Fruit fly (Drosophila melanogaster) whole organism, embryonic: ENCODE results near the gene pbl.

Source experiments
- B-H1 ChIP-seq: fragments of 200-800 bp; sonication (Bioruptor generic); IDR thresholded peaks from 3 replicates; pipeline ENCODE4 v1.3.6; 2022; ENCODE audit warnings: missing biosample characterization, missing genetic modification characterization
- B-H2 ChIP-seq: fragments of 200-800 bp; sonication (Bioruptor generic); optimal IDR thresholded peaks from 2 replicates; lab custom pipeline; 2018; ENCODE audit warnings: missing biosample characterization, mild to moderate bottlenecking, missing genetic modification characterization
- BtbVII ChIP-seq: fragments of 200-800 bp; sonication (Bioruptor generic); optimal IDR thresholded peaks from 3 replicates; lab custom pipeline; 2017; ENCODE audit warnings: missing biosample characterization, mild to moderate bottlenecking, missing genetic modification characterization
- CG13296 ChIP-seq: fragments of 200-800 bp; sonication (Bioruptor generic); optimal IDR thresholded peaks from 3 replicates; lab custom pipeline; 2018; ENCODE audit warnings: missing biosample characterization, mild to moderate bottlenecking, missing genetic modification characterization
- CG14860 ChIP-seq: fragments of 200-800 bp; sonication (Bioruptor generic); IDR thresholded peaks from 3 replicates; pipeline ENCODE4 v1.3.6; 2022; ENCODE audit warnings: missing biosample characterization, missing genetic modification characterization; ENCODE audit not compliant: partially characterized antibody
- CG1602 ChIP-seq: fragments of 200-800 bp; sonication (Bioruptor generic); optimal IDR thresholded peaks from 3 replicates; lab custom pipeline; 2016; ENCODE audit warnings: missing biosample characterization, missing genetic modification characterization
- CG2120 ChIP-seq: fragments of 200-800 bp; sonication (Bioruptor generic); optimal IDR thresholded peaks from 3 replicates; lab custom pipeline; 2016; ENCODE audit warnings: missing biosample characterization, missing genetic modification characterization
- CG2678 ChIP-seq: fragments of 200-800 bp; sonication (Bioruptor generic); optimal IDR thresholded peaks from 3 replicates; lab custom pipeline; 2019; ENCODE audit warnings: missing biosample characterization, mild to moderate bottlenecking, missing genetic modification characterization, moderate library complexity
- CG31365 ChIP-seq: fragments of 200-800 bp; sonication (Bioruptor generic); optimal IDR thresholded peaks from 2 replicates; lab custom pipeline; 2018; ENCODE audit warnings: missing biosample characterization, mild to moderate bottlenecking, missing genetic modification characterization
- CG32532 ChIP-seq: fragments of 200-800 bp; sonication (Bioruptor generic); IDR thresholded peaks from 2 replicates; pipeline ENCODE4 v1.3.6; 2022; ENCODE audit warnings: missing biosample characterization, missing genetic modification characterization
- CG4282 ChIP-seq: fragments of 200-800 bp; sonication (Bioruptor generic); optimal IDR thresholded peaks from 2 replicates; lab custom pipeline; 2016; ENCODE audit warnings: missing biosample characterization, missing genetic modification characterization
- CG7987 ChIP-seq: fragments of 200-800 bp; sonication (Bioruptor generic); optimal IDR thresholded peaks from 2 replicates; lab custom pipeline; 2018; ENCODE audit warnings: missing biosample characterization, mild to moderate bottlenecking, missing genetic modification characterization, moderate library complexity
- CG8281 ChIP-seq: fragments of 200-800 bp; sonication (Bioruptor generic); optimal IDR thresholded peaks from 2 replicates; lab custom pipeline; 2018; ENCODE audit warnings: missing biosample characterization, mild to moderate bottlenecking, missing genetic modification characterization, moderate library complexity
- CG8290 ChIP-seq, 3 experiments: fragments of 200-800 bp; sonication (Bioruptor generic); optimal IDR thresholded peaks; 2 replicates each; lab custom pipeline; 2016 to 2019; ENCODE audit warnings: missing biosample characterization in 3 of 3, missing genetic modification characterization in 3 of 3, mild to moderate bottlenecking in 2 of 3, moderate library complexity in 1 of 3
- CG9727 ChIP-seq: fragments of 200-800 bp; sonication (Bioruptor generic); optimal IDR thresholded peaks from 3 replicates; lab custom pipeline; 2017; ENCODE audit warnings: missing biosample characterization, mild to moderate bottlenecking, missing genetic modification characterization
- Dad ChIP-seq: fragments of 200-800 bp; sonication (Bioruptor generic); optimal IDR thresholded peaks from 3 replicates; lab custom pipeline; 2016; ENCODE audit warnings: missing biosample characterization, missing genetic modification characterization
- Dfd ChIP-seq, 2 experiments: fragments of >200 bp; optimal IDR thresholded peaks; 2 replicates each; lab custom pipeline; 2017; ENCODE audit warnings: missing biosample characterization in 2 of 2, missing genetic modification characterization in 2 of 2
- Dip3 ChIP-seq: fragments of 200-800 bp; sonication (Bioruptor generic); optimal IDR thresholded peaks from 3 replicates; lab custom pipeline; 2016; ENCODE audit warnings: missing biosample characterization, missing genetic modification characterization
- Ets97D ChIP-seq: fragments of 200-800 bp; sonication (Bioruptor generic); optimal IDR thresholded peaks from 3 replicates; lab custom pipeline; 2016; ENCODE audit warnings: missing biosample characterization, missing genetic modification characterization
- Fer1 ChIP-seq: fragments of 200-800 bp; sonication (Bioruptor generic); optimal IDR thresholded peaks from 2 replicates; lab custom pipeline; 2017; ENCODE audit warnings: missing biosample characterization, mild to moderate bottlenecking, missing genetic modification characterization
- GATAe ChIP-seq: fragments of 200-800 bp; sonication (Bioruptor generic); conservative IDR thresholded peaks from 2 replicates; pipeline ENCODE4 v1.3.6; 2022; ENCODE audit warnings: missing biosample characterization, missing genetic modification characterization
- HLH54F ChIP-seq: fragments of 200-800 bp; sonication (Bioruptor generic); optimal IDR thresholded peaks from 3 replicates; lab custom pipeline; 2016; ENCODE audit warnings: missing biosample characterization, missing genetic modification characterization
- Hmx ChIP-seq: fragments of 200-800 bp; sonication (Bioruptor generic); optimal IDR thresholded peaks from 2 replicates; lab custom pipeline; 2016; ENCODE audit warnings: missing biosample characterization, missing genetic modification characterization
- Kr ChIP-seq: fragments of 200-800 bp; sonication (Bioruptor generic); optimal IDR thresholded peaks from 2 replicates; lab custom pipeline; 2017; ENCODE audit warnings: missing biosample characterization, mild to moderate bottlenecking, missing genetic modification characterization
- MESR4 ChIP-seq: fragments of 200-800 bp; sonication (Bioruptor generic); optimal IDR thresholded peaks from 2 replicates; lab custom pipeline; 2018; ENCODE audit warnings: missing biosample characterization, mild to moderate bottlenecking, missing genetic modification characterization, moderate library complexity
- Neu2 ChIP-seq: fragments of 200-800 bp; sonication (Bioruptor generic); optimal IDR thresholded peaks from 3 replicates; lab custom pipeline; 2016; ENCODE audit warnings: missing biosample characterization, missing genetic modification characterization, borderline replicate concordance
- Oli ChIP-seq: fragments of 200-800 bp; sonication (Bioruptor generic); optimal IDR thresholded peaks from 2 replicates; lab custom pipeline; 2018; ENCODE audit warnings: missing biosample characterization, mild to moderate bottlenecking, missing genetic modification characterization, moderate library complexity
- Vsx1 ChIP-seq: fragments of 200-800 bp; sonication (Bioruptor generic); optimal IDR thresholded peaks from 2 replicates; lab custom pipeline; 2017; ENCODE audit warnings: missing biosample characterization, mild to moderate bottlenecking, missing genetic modification characterization, missing genetic modification reagents
- abd-A ChIP-seq: fragments of 200-800 bp; sonication (Bioruptor generic); optimal IDR thresholded peaks from 3 replicates; lab custom pipeline; 2019; ENCODE audit warnings: missing biosample characterization, mild to moderate bottlenecking, missing genetic modification characterization, moderate library complexity
- ap ChIP-seq: fragments of 200-800 bp; sonication (Bioruptor generic); IDR thresholded peaks from 2 replicates; pipeline ENCODE4 v1.3.6; 2022; ENCODE audit warnings: missing biosample characterization, missing genetic modification characterization
- ase ChIP-seq: fragments of 200-800 bp; sonication (Bioruptor generic); IDR thresholded peaks from 3 replicates; pipeline ENCODE4 v1.3.6; 2022; ENCODE audit warnings: missing biosample characterization, missing genetic modification characterization
- bsh ChIP-seq, 2 experiments: fragments of 200-800 bp; sonication (Bioruptor generic); optimal IDR thresholded peaks; 2 replicates each; lab custom pipeline; 2017 to 2018; ENCODE audit warnings: mild to moderate bottlenecking in 2 of 2, missing biosample characterization in 2 of 2, missing genetic modification characterization in 2 of 2, moderate library complexity in 1 of 2
- crc ChIP-seq: fragments of 200-800 bp; sonication (Bioruptor generic); optimal IDR thresholded peaks from 2 replicates; lab custom pipeline; 2016; ENCODE audit warnings: missing biosample characterization, missing genetic modification characterization
- cwo ChIP-seq: fragments of 200-800 bp; sonication (Bioruptor generic); optimal IDR thresholded peaks from 3 replicates; lab custom pipeline; 2017; ENCODE audit warnings: missing biosample characterization, missing genetic modification characterization, mild to moderate bottlenecking, moderate library complexity, missing genetic modification reagents
- en ChIP-seq: fragments of 200-800 bp; sonication (Bioruptor generic); optimal IDR thresholded peaks from 2 replicates; lab custom pipeline; 2016; ENCODE audit warnings: missing biosample characterization, missing genetic modification characterization
- exex ChIP-seq: fragments of 200-800 bp; sonication (Bioruptor generic); optimal IDR thresholded peaks from 4 replicates; lab custom pipeline; 2018; ENCODE audit warnings: missing biosample characterization, mild to moderate bottlenecking, missing genetic modification characterization, moderate library complexity
- kni ChIP-seq: fragments of 200-800 bp; sonication (Bioruptor generic); optimal IDR thresholded peaks from 3 replicates; lab custom pipeline; 2017; ENCODE audit warnings: mild to moderate bottlenecking, missing biosample characterization, missing genetic modification reagents, missing genetic modification characterization
- lab ChIP-seq: fragments of 200-800 bp; sonication (Bioruptor generic); optimal IDR thresholded peaks from 3 replicates; lab custom pipeline; 2017; ENCODE audit warnings: missing biosample characterization, missing genetic modification characterization, mild to moderate bottlenecking, moderate library complexity, missing genetic modification reagents
- mirr ChIP-seq: fragments of 200-800 bp; sonication (Bioruptor generic); optimal IDR thresholded peaks from 3 replicates; lab custom pipeline; 2018; ENCODE audit warnings: missing biosample characterization, mild to moderate bottlenecking, missing genetic modification characterization
- nmo ChIP-seq: fragments of 200-800 bp; sonication (Bioruptor generic); optimal IDR thresholded peaks from 2 replicates; lab custom pipeline; 2018; ENCODE audit warnings: missing biosample characterization, mild to moderate bottlenecking, missing genetic modification characterization, moderate library complexity
- nom ChIP-seq: fragments of 200-800 bp; sonication (Bioruptor generic); optimal IDR thresholded peaks from 2 replicates; lab custom pipeline; 2017; ENCODE audit warnings: missing biosample characterization, missing genetic modification characterization, mild to moderate bottlenecking, moderate library complexity, missing genetic modification reagents
- prd ChIP-seq, 3 experiments: fragments of >200 bp in 2 of 3; fragments of 200-800 bp in 1 of 3; sonication (Bioruptor generic) in 1 of 3; optimal IDR thresholded peaks in 2 of 3; IDR thresholded peaks in 1 of 3; 2 replicates in 2 of 3; 3 replicates in 1 of 3; pipeline versions ENCODE4 v1.3.6 to Lab custom; 2017 to 2022; ENCODE audit warnings: missing biosample characterization in 1 of 3, missing genetic modification characterization in 1 of 3
- sc ChIP-seq, 3 experiments: fragments of >200 bp in 2 of 3; fragments of 200-800 bp in 1 of 3; sonication (Bioruptor generic) in 1 of 3; optimal IDR thresholded peaks; 2 replicates in 2 of 3; 3 replicates in 1 of 3; lab custom pipeline; 2017; ENCODE audit warnings: mild to moderate bottlenecking in 1 of 3, missing biosample characterization in 1 of 3, missing genetic modification characterization in 1 of 3, missing genetic modification reagents in 1 of 3
- sd ChIP-seq: fragments of 200-800 bp; sonication (Bioruptor generic); optimal IDR thresholded peaks from 3 replicates; lab custom pipeline; 2018; ENCODE audit warnings: missing biosample characterization, mild to moderate bottlenecking, missing genetic modification characterization, moderate library complexity
- sens ChIP-seq: fragments of 200-800 bp; sonication (Bioruptor generic); peaks from one replicate; lab custom pipeline; 2016; ENCODE audit warnings: missing biosample characterization, missing genetic modification characterization
- trh ChIP-seq: fragments of 200-800 bp; sonication (Bioruptor generic); optimal IDR thresholded peaks from 2 replicates; lab custom pipeline; 2016; ENCODE audit warnings: missing biosample characterization, missing genetic modification characterization
- z ChIP-seq: fragments of 200-800 bp; sonication (Bioruptor generic); IDR thresholded peaks from 3 replicates; pipeline ENCODE4 v1.3.6; 2022; ENCODE audit warnings: missing biosample characterization, missing genetic modification characterization

The pbl gene

dm6 chr3L:7866558-7866957 lies 45.2 kb downstream of the pbl start (continued):
- TF ChIP-seq Oli (tag; lab: Kevin White, UChicago) (peak; percentile 29), sc (optimal IDR thresholded peaks at IDR 0.05; lab: Kevin White, UChicago) (no peak), sc (GFP tag; optimal IDR thresholded peaks at IDR 0.05; lab: Kevin White, UChicago) (no peak), crc (GFP tag; lab: Kevin White, UChicago) (no peak), Vsx1 (GFP tag; lab: Kevin White, UChicago) (no peak), nom (no peak), Dad (GFP tag; lab: Kevin White, UChicago) (no peak), HLH54F (GFP tag; lab: Kevin White, UChicago) (no peak), MESR4 (no peak), B-H1 (GFP tag; lab: Robert Waterston, UW) (no peak), CG31365 (tag; lab: Kevin White, UChicago) (no peak), bsh (GFP tag; optimal IDR thresholded peaks at IDR 0.05; lab: Kevin White, UChicago) (no peak), kni (GFP tag; lab: Kevin White, UChicago) (no peak), CG4282 (GFP tag; lab: Kevin White, UChicago) (no peak), CG13296 (peak; percentile 1), GATAe (GFP tag; lab: Robert Waterston, UW) (no peak)

- peak; percentile 16 for TF ChIP-seq CG7987 (GFP tag; lab: Kevin White, UChicago)
- TF ChIP-seq sd (tag; lab: Kevin White, UChicago), result peak; percentile 64
- no peak for TF ChIP-seq prd (optimal IDR thresholded peaks at IDR 0.05; lab: Kevin White, UChicago)
- TF ChIP-seq prd (GFP tag; IDR thresholded peaks at IDR 0.05; lab: Robert Waterston, UW), result no peak
- no peak for TF ChIP-seq ase (GFP tag; lab: Robert Waterston, UW)
- no peak for TF ChIP-seq CG32532
- TF ChIP-seq Vsx1 (GFP tag; lab: Kevin White, UChicago), result no peak
- no peak for TF ChIP-seq CG1602 (GFP tag; lab: Kevin White, UChicago)
- no peak for TF ChIP-seq BtbVII (GFP tag; lab: Kevin White, UChicago)
- no peak for TF ChIP-seq Hmx (GFP tag; lab: Kevin White, UChicago)
- no peak for TF ChIP-seq CG8281 (tag; lab: Kevin White, UChicago)
- TF ChIP-seq z (GFP tag; lab: Robert Waterston, UW), result no peak
- no peak for TF ChIP-seq CG2120
- peak; percentile 80 for TF ChIP-seq exex (tag; lab: Kevin White, UChicago)
- TF ChIP-seq CG2678 (tag; lab: Kevin White, UChicago), result peak; percentile 52
- TF ChIP-seq nmo (GFP tag; lab: Kevin White, UChicago), result no peak
- TF ChIP-seq Fer1 (GFP tag; lab: Kevin White, UChicago), result peak; percentile 22
- peak; percentile 40 for TF ChIP-seq cwo (GFP tag; lab: Kevin White, UChicago)
- TF ChIP-seq Ets97D, result no peak
- no peak for TF ChIP-seq Neu2 (GFP tag; lab: Kevin White, UChicago)
- TF ChIP-seq sens (GFP tag; lab: Kevin White, UChicago), result peak; percentile 42
- TF ChIP-seq Dfd (GFP tag; optimal IDR thresholded peaks at IDR 0.05; lab: Kevin White, UChicago), result no peak
- peak; percentile 24 for TF ChIP-seq lab (GFP tag; lab: Kevin White, UChicago)
- no peak for TF ChIP-seq Dip3 (GFP tag; lab: Kevin White, UChicago)
- no peak for TF ChIP-seq CG14860 (GFP tag; lab: Robert Waterston, UW)
- TF ChIP-seq Kr, result peak; percentile 6
- TF ChIP-seq ap, result no peak
- TF ChIP-seq en, result no peak
- no peak for TF ChIP-seq CG8290 (GFP tag; optimal IDR thresholded peaks at IDR 0.05; lab: Kevin White, UChicago)
- peak in 1 of 2 experiments; percentile 50 for TF ChIP-seq CG8290 (tag; optimal IDR thresholded peaks at IDR 0.05; lab: Kevin White, UChicago)
- peak; percentile 0 for TF ChIP-seq CG9727 (GFP tag; lab: Kevin White, UChicago)
- TF ChIP-seq B-H2, result peak; percentile 35
- TF ChIP-seq trh (GFP tag; lab: Kevin White, UChicago), result no peak
- peak; percentile 70 for TF ChIP-seq mirr (GFP tag; lab: Kevin White, UChicago)
- peak; percentile 23 for TF ChIP-seq abd-A (tag; lab: Kevin White, UChicago)
Measured at dm6 chr3L:7865747-7866387, 45.9 kb downstream of the pbl start.
